Worm (Caenorhabditis elegans) whole organism, mixed stage, embryonic: Measurements from ENCODE around the gene F02D8.4.

Experiments used
- blmp-1 ChIP-seq: fragments of 150-350 bp; optimal IDR thresholded peaks from 2 replicates; lab custom pipeline; 2014; ENCODE audit warnings: missing biosample characterization, missing genetic modification characterization
- ceh-83 ChIP-seq: fragments of 200-800 bp; sonication (Bioruptor generic); optimal IDR thresholded peaks from 2 replicates; lab custom pipeline; 2018; ENCODE audit warnings: mild to moderate bottlenecking, missing genetic modification characterization, missing compliant biosample characterization
- drap-1 ChIP-seq: fragments of 200-800 bp; sonication (Bioruptor generic); optimal IDR thresholded peaks from 3 replicates; lab custom pipeline; 2018; ENCODE audit warnings: mild to moderate bottlenecking, missing genetic modification characterization, missing compliant biosample characterization
- lsy-2 ChIP-seq: fragments of 150-350 bp; optimal IDR thresholded peaks from 2 replicates; lab custom pipeline; 2014; ENCODE audit warnings: missing biosample characterization, missing genetic modification characterization
- mab-5 ChIP-seq: fragments of 150-350 bp; optimal IDR thresholded peaks from 2 replicates; lab custom pipeline; 2014; ENCODE audit warnings: missing biosample characterization, missing genetic modification characterization
- mep-1 ChIP-seq: fragments of 150-350 bp; optimal IDR thresholded peaks from 2 replicates; lab custom pipeline; 2017; ENCODE audit warnings: missing biosample characterization, missing genetic modification reagents, missing genetic modification characterization, inconsistent platforms
- nhr-76 ChIP-seq: sonication (generic microtip); optimal IDR thresholded peaks from 2 replicates; lab custom pipeline; 2017; ENCODE audit warnings: missing biosample characterization, missing genetic modification characterization
- pha-4 ChIP-seq: fragments of 150-350 bp; optimal IDR thresholded peaks from 2 replicates; lab custom pipeline; 2018; ENCODE audit warnings: missing biosample characterization, missing genetic modification reagents, missing genetic modification characterization
- snpc-4 ChIP-seq: fragments of 150-350 bp; optimal IDR thresholded peaks from 2 replicates; lab custom pipeline; 2014; ENCODE audit warnings: missing biosample characterization, missing genetic modification characterization
- unc-39 ChIP-seq: fragments of 150-350 bp; optimal IDR thresholded peaks from 2 replicates; lab custom pipeline; 2014; ENCODE audit warnings: missing biosample characterization, missing genetic modification characterization
- unc-62 ChIP-seq: fragments of 150-350 bp; optimal IDR thresholded peaks from 2 replicates; lab custom pipeline; 2014; ENCODE audit warnings: missing biosample characterization, missing genetic modification reagents, missing genetic modification characterization
- ztf-11 ChIP-seq: fragments of 150-350 bp; optimal IDR thresholded peaks from 2 replicates; lab custom pipeline; 2014; ENCODE audit warnings: missing biosample characterization, missing genetic modification characterization

DNA sequence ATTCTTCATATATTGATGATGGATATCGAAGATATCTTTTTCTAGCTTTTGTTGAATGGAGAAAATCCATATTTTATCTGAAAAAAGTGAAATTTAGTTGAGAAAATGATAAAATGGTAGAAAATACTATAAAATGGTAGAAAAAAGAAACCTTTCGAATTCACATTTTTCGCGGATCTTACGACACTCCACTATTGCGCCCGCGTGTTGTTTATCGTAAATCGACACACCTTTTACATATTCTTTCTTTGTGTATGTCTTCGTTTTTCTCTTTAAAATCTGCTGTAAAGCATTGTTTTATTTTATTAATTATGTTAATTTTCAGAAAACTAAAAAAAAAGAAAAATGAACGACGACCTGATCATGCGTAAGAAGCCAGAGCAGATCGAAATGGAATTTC is 6.2 kb downstream of the F02D8.4 start, which contains the start of the genes cdt-2 and T01C3.2:
- TF ChIP-seq ceh-83 (GFP tag; lab: Kevin White, UChicago) (no peak), mep-1 (tag; lab: Kevin White, UChicago) (peak; percentile 28), mab-5 (tag; lab: Kevin White, UChicago) (no peak), unc-62 (GFP tag; lab: Kevin White, UChicago) (no peak), nhr-76 (tag; lab: Kevin White, UChicago) (no peak), pha-4 (tag; lab: Kevin White, UChicago) (no peak), blmp-1 (no peak), ztf-11 (tag; lab: Kevin White, UChicago) (no peak), lsy-2 (tag; lab: Kevin White, UChicago) (peak; percentile 11), unc-39 (tag; lab: Kevin White, UChicago) (no peak), drap-1 (no peak), snpc-4 (tag; lab: Kevin White, UChicago) (no peak)
